Fruit fly (Drosophila melanogaster): ENCODE measurements around the gene Pi3K92E.

The Pi3K92E gene

DNA sequence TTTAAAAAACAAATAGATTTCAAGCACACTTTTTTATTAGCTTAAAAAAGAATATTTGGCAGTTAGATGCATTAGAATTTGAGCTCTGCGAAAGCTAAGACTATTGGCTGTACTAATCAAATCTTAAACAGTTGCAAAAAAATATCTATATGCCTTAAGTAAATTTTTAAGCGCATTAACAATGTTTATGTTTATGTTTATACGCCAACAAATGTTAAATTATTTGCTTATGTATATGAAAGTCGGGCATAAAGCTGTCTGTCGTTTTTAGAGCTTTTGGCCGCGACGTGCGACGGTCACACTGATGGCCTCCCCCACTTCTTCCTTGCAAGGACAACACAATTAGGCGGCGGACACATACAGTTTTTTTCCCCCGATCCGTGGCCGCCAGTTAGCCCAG lies 16.9 kb downstream of the Pi3K92E start, which contains the start of gene CG5466:
CG5466 (plus strand) TSS at position 301 of the 400 bp plus-strand sequence.
- TF ChIP-seq CG4496 (GFP tag; IDR thresholded peaks at IDR 0.05) (0 out of 3 replicates have a peak, but pooled peaks have one; percentile 7), CG17806 (tag; optimal IDR thresholded peaks at IDR 0.05) (no peak)

DNA sequence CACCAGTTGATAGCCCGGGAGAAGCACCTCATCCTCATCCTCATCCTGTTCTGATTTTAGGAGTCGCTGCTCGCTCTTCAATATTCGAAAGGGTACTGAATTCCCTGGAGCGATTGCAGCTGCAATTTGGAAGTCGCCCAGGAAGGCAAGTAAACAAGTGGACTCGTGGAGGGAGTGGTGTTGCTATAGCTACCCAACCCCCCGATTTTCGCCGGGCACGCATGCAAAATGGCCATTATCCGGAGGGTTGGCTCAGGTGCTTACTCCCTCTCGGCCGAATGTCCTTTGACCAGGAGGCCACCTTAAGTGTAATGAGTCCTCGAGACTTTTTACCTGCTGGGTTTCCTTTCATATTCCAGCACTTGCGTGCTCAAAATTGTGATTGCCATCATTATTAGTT lies 17.7 kb downstream of the Pi3K92E start, which contains the start of gene CG15923:
CG15923 (minus strand) TSS at position 101 of the 400 bp plus-strand sequence.
- no peak for TF ChIP-seq Pif1B (GFP tag; optimal IDR thresholded peaks at IDR 0.05)
- TF ChIP-seq CG4496 (GFP tag; IDR thresholded peaks at IDR 0.05): no peak

DNA sequence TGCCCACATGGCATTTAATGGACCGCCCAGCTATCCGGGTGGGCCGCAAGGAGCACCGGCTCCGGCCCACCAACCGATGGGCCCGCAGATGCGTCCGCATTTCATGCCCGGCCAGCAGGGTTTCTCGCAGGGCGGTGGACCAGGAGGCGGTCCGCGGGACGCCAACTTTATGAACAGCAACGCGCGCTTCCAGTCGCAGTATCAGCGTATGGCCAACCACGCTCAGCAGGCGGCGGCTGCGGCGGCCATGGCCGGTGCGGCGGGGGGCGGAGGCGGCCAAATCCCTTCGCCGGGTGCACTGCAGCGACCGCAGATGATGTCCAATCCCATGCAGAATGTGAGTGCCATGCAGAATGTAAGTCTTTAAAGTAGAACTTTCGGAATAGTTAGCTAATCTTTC lies 26.3 kb downstream of the Pi3K92E start:
- TF ChIP-seq EcR (GFP tag; optimal IDR thresholded peaks at IDR 0.05): no peak
- TF ChIP-seq fd96Ca (GFP tag; IDR thresholded peaks at IDR 0.05): 0 out of 3 replicates have a peak, but pooled peaks have one; percentile 5

- no peak for TF ChIP-seq D1 (tag; optimal IDR thresholded peaks at IDR 0.05)
- no peak for TF ChIP-seq CG32121 (GFP tag; IDR thresholded peaks at IDR 0.05)
- no peak for TF ChIP-seq CG9948 (tag; optimal IDR thresholded peaks at IDR 0.05)
- no peak for TF ChIP-seq rn (GFP tag; IDR thresholded peaks at IDR 0.05)
- TF ChIP-seq CG8301 (tag; optimal IDR thresholded peaks at IDR 0.05): no peak
- TF ChIP-seq Pif1A (GFP tag; optimal IDR thresholded peaks at IDR 0.05): no peak
- no peak for TF ChIP-seq CG15710 (tag; optimal IDR thresholded peaks at IDR 0.05)
- no peak for TF ChIP-seq CG10348 (GFP tag; IDR thresholded peaks at IDR 0.05)
- TF ChIP-seq gl (tag; optimal IDR thresholded peaks at IDR 0.05): no peak
- TF ChIP-seq Snoo (tag; optimal IDR thresholded peaks at IDR 0.05): no peak
These were observed 28.9 kb downstream of the Pi3K92E start for dm6 chr3R:20605562-20606155.

dm6 chr3R:20605078-20605477 lies 29.5 kb downstream of the Pi3K92E start:
- no peak for TF ChIP-seq rn (GFP tag; IDR thresholded peaks at IDR 0.05)
- no peak for TF ChIP-seq CG15710 (tag; optimal IDR thresholded peaks at IDR 0.05)
- TF ChIP-seq D1 (tag; optimal IDR thresholded peaks at IDR 0.05): no peak
- no peak for TF ChIP-seq CG8301 (tag; optimal IDR thresholded peaks at IDR 0.05)
- no peak for TF ChIP-seq EcR (GFP tag; optimal IDR thresholded peaks at IDR 0.05)
- TF ChIP-seq Pif1A (GFP tag; optimal IDR thresholded peaks at IDR 0.05): no peak
- TF ChIP-seq CG8159 (tag; optimal IDR thresholded peaks at IDR 0.05): no peak
- no peak for TF ChIP-seq Snoo (tag; optimal IDR thresholded peaks at IDR 0.05)
- TF ChIP-seq CG9948 (tag; optimal IDR thresholded peaks at IDR 0.05): no peak
- TF ChIP-seq CG4496 (GFP tag; IDR thresholded peaks at IDR 0.05): no peak
- no peak for TF ChIP-seq CG10348 (GFP tag; IDR thresholded peaks at IDR 0.05)
- TF ChIP-seq CG13204 (GFP tag; optimal IDR thresholded peaks at IDR 0.05): no peak
- no peak for TF ChIP-seq fd96Ca (GFP tag; IDR thresholded peaks at IDR 0.05)
- TF ChIP-seq Pif1B (GFP tag; optimal IDR thresholded peaks at IDR 0.05): no peak
- no peak for TF ChIP-seq CG12605 (GFP tag; IDR thresholded peaks at IDR 0.05)
- TF ChIP-seq gl (tag; optimal IDR thresholded peaks at IDR 0.05): no peak
- no peak for TF ChIP-seq CG34367 (tag; optimal IDR thresholded peaks at IDR 0.05)
- no peak for TF ChIP-seq CG14655 (GFP tag; optimal IDR thresholded peaks at IDR 0.05)
- TF ChIP-seq Ets98B (GFP tag; IDR thresholded peaks at IDR 0.05): no peak
- TF ChIP-seq CG17806 (tag; optimal IDR thresholded peaks at IDR 0.05): no peak

DNA sequence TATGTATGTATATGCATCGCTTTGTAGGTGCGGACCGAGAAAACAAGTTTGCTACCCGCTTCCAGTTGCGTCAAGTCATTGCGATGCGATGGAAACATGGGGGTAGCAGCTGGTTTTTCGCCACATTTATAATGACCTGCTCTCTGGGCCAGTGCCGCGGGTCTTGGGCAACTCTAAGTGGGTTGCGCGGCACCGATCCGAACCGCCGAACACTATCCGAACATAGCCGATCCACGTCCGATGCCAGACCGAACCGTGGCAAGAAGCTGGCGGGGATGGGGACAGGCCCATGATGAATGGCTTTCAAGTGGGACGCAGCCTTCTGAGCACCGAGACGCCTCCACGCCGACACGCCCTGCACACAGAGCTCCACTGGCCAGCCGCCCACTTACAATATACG lies 30.5 kb downstream of the Pi3K92E start:
- TF ChIP-seq Ets98B (GFP tag; IDR thresholded peaks at IDR 0.05): peak; percentile 69
- no peak for TF ChIP-seq CG9948 (tag; optimal IDR thresholded peaks at IDR 0.05)
- peak; percentile 27 for TF ChIP-seq CG13204 (GFP tag; optimal IDR thresholded peaks at IDR 0.05)
- no peak for TF ChIP-seq CG10348 (GFP tag; IDR thresholded peaks at IDR 0.05)
- TF ChIP-seq Pif1B (GFP tag; optimal IDR thresholded peaks at IDR 0.05): no peak
- TF ChIP-seq EcR (GFP tag; optimal IDR thresholded peaks at IDR 0.05): peak; percentile 20
- TF ChIP-seq CG32121 (GFP tag; IDR thresholded peaks at IDR 0.05): peak; percentile 71
- TF ChIP-seq CG14655 (GFP tag; optimal IDR thresholded peaks at IDR 0.05): no peak
- no peak for TF ChIP-seq CG15710 (tag; optimal IDR thresholded peaks at IDR 0.05)
- no peak for TF ChIP-seq D1 (tag; optimal IDR thresholded peaks at IDR 0.05)
- TF ChIP-seq CG4496 (GFP tag; IDR thresholded peaks at IDR 0.05): peak; percentile 87

dm6 chr3R:20602599-20602998 lies 31.9 kb downstream of the Pi3K92E start:
- no peak for TF ChIP-seq CG32121 (GFP tag; IDR thresholded peaks at IDR 0.05)
- no peak for TF ChIP-seq EcR (GFP tag; optimal IDR thresholded peaks at IDR 0.05)
- TF ChIP-seq CG34367 (tag; optimal IDR thresholded peaks at IDR 0.05): no peak
- no peak for TF ChIP-seq fd96Ca (GFP tag; IDR thresholded peaks at IDR 0.05)
- no peak for TF ChIP-seq Pif1A (GFP tag; optimal IDR thresholded peaks at IDR 0.05)
- no peak for TF ChIP-seq rn (GFP tag; IDR thresholded peaks at IDR 0.05)
- no peak for TF ChIP-seq CG13204 (GFP tag; optimal IDR thresholded peaks at IDR 0.05)
- TF ChIP-seq Ets98B (GFP tag; IDR thresholded peaks at IDR 0.05): no peak
- no peak for TF ChIP-seq CG8301 (tag; optimal IDR thresholded peaks at IDR 0.05)
- TF ChIP-seq D1 (tag; optimal IDR thresholded peaks at IDR 0.05): no peak
- TF ChIP-seq CG10348 (GFP tag; IDR thresholded peaks at IDR 0.05): no peak
- TF ChIP-seq Snoo (tag; optimal IDR thresholded peaks at IDR 0.05): no peak
- no peak for TF ChIP-seq CG4496 (GFP tag; IDR thresholded peaks at IDR 0.05)
- no peak for TF ChIP-seq CG17806 (tag; optimal IDR thresholded peaks at IDR 0.05)
- no peak for TF ChIP-seq CG14655 (GFP tag; optimal IDR thresholded peaks at IDR 0.05)
